Fruit fly (Drosophila melanogaster) whole organism, embryonic: ENCODE results near the gene CG42728.
A peak's percentile ranks its signal among the peaks of the same experiment; 100 is the strongest.

ENCODE experiments used
- B-H1 ChIP-seq: fragments of 200-800 bp; sonication (Bioruptor generic); IDR thresholded peaks from 3 replicates; pipeline ENCODE4 v1.3.6; 2022; ENCODE audit warnings: missing biosample characterization, missing genetic modification characterization
- Bgb ChIP-seq: fragments of 200-800 bp; sonication (Bioruptor generic); IDR thresholded peaks from 2 replicates; pipeline ENCODE4 v1.3.6; 2022; ENCODE audit warnings: missing biosample characterization, missing genetic modification characterization; ENCODE audit not compliant: partially characterized antibody
- Bteb2 ChIP-seq: fragments of 200-800 bp; sonication (Bioruptor generic); optimal IDR thresholded peaks from 2 replicates; lab custom pipeline; 2016; ENCODE audit warnings: missing biosample characterization, missing genetic modification characterization
- CG10565 ChIP-seq: fragments of 200-800 bp; sonication (Bioruptor generic); optimal IDR thresholded peaks from 3 replicates; lab custom pipeline; 2016; ENCODE audit warnings: missing biosample characterization, mild to moderate bottlenecking, missing genetic modification characterization
- CG11247 ChIP-seq: fragments of 200-800 bp; sonication (Bioruptor generic); IDR thresholded peaks from 2 replicates; pipeline ENCODE4 v1.3.6; 2022; ENCODE audit warnings: missing biosample characterization, missing genetic modification characterization
- CG11456 ChIP-seq: fragments of 200-800 bp; sonication (Bioruptor generic); IDR thresholded peaks from 3 replicates; pipeline ENCODE4 v1.3.6; 2022; ENCODE audit warnings: missing biosample characterization, missing genetic modification characterization
- CG11696 ChIP-seq: fragments of 200-800 bp; sonication (Bioruptor generic); IDR thresholded peaks from 2 replicates; pipeline ENCODE4 v1.3.6; 2022; ENCODE audit warnings: missing biosample characterization, missing genetic modification characterization
- CG12071 ChIP-seq: fragments of 200-800 bp; sonication (Bioruptor generic); optimal IDR thresholded peaks from 3 replicates; lab custom pipeline; 2018; ENCODE audit warnings: missing biosample characterization, mild to moderate bottlenecking, missing genetic modification characterization
- CG12659 ChIP-seq: fragments of 200-800 bp; sonication (Bioruptor generic); optimal IDR thresholded peaks from 3 replicates; lab custom pipeline; 2017; ENCODE audit warnings: mild to moderate bottlenecking, missing biosample characterization, missing genetic modification reagents, missing genetic modification characterization
- CG13775 ChIP-seq: fragments of 200-800 bp; sonication (Bioruptor generic); optimal IDR thresholded peaks from 3 replicates; lab custom pipeline; 2017; ENCODE audit warnings: missing biosample characterization, mild to moderate bottlenecking, missing genetic modification characterization
- CG13894 ChIP-seq: fragments of 200-800 bp; sonication (Bioruptor generic); optimal IDR thresholded peaks from 3 replicates; lab custom pipeline; 2018; ENCODE audit warnings: missing biosample characterization, mild to moderate bottlenecking, missing genetic modification characterization, moderate library complexity
- CG14014 ChIP-seq: fragments of 200-800 bp; sonication (Bioruptor generic); IDR thresholded peaks from 2 replicates; pipeline ENCODE4 v1.3.6; 2022; ENCODE audit warnings: missing biosample characterization, missing genetic modification characterization
- CG14965 ChIP-seq: fragments of 200-800 bp; sonication (Bioruptor generic); optimal IDR thresholded peaks from 2 replicates; lab custom pipeline; 2016; ENCODE audit warnings: missing biosample characterization, missing genetic modification characterization, borderline replicate concordance
- CG18011 ChIP-seq: fragments of 200-800 bp; sonication (Bioruptor generic); optimal IDR thresholded peaks from 2 replicates; lab custom pipeline; 2017; ENCODE audit warnings: missing biosample characterization, missing genetic modification characterization, mild to moderate bottlenecking, moderate library complexity, missing genotype
- CG30020 ChIP-seq: fragments of 200-800 bp; optimal IDR thresholded peaks from 2 replicates; lab custom pipeline; 2019; ENCODE audit warnings: missing biosample characterization, mild to moderate bottlenecking, missing genetic modification characterization, moderate library complexity
- CG32532 ChIP-seq: fragments of 200-800 bp; sonication (Bioruptor generic); IDR thresholded peaks from 2 replicates; pipeline ENCODE4 v1.3.6; 2022; ENCODE audit warnings: missing biosample characterization, missing genetic modification characterization
- CG3726 ChIP-seq: fragments of 200-800 bp; sonication (Bioruptor generic); IDR thresholded peaks from 3 replicates; pipeline ENCODE4, ENCODE4 v1.3.6; 2022; ENCODE audit warnings: missing biosample characterization, missing genetic modification characterization
- CG4424 ChIP-seq: fragments of 200-800 bp; sonication (Bioruptor generic); optimal IDR thresholded peaks from 3 replicates; lab custom pipeline; 2016; ENCODE audit warnings: missing biosample characterization, missing genetic modification characterization
- CG6689 ChIP-seq: fragments of 200-800 bp; sonication (Bioruptor generic); IDR thresholded peaks from 2 replicates; pipeline ENCODE4 v1.3.6; 2022; ENCODE audit warnings: missing biosample characterization, missing genetic modification characterization
- CG6854 ChIP-seq: fragments of 200-800 bp; sonication (Bioruptor generic); optimal IDR thresholded peaks from 3 replicates; lab custom pipeline; 2017; ENCODE audit warnings: missing biosample characterization, mild to moderate bottlenecking, missing genetic modification characterization
- CG7839 ChIP-seq: fragments of 200-800 bp; sonication (Bioruptor generic); optimal IDR thresholded peaks from 3 replicates; lab custom pipeline; 2018; ENCODE audit warnings: missing biosample characterization, mild to moderate bottlenecking, missing genetic modification characterization, moderate library complexity
- CG8944 ChIP-seq: fragments of 200-800 bp; sonication (Bioruptor generic); optimal IDR thresholded peaks from 3 replicates; lab custom pipeline; 2016; ENCODE audit warnings: missing biosample characterization, missing genetic modification characterization
- CG9215 ChIP-seq: fragments of 200-800 bp; sonication (Bioruptor generic); IDR thresholded peaks from 2 replicates; pipeline ENCODE4 v1.3.6; 2022; ENCODE audit warnings: missing biosample characterization, missing genetic modification characterization
- ERR ChIP-seq: fragments of 200-800 bp; sonication (Bioruptor generic); optimal IDR thresholded peaks from 2 replicates; lab custom pipeline; 2016; ENCODE audit warnings: missing biosample characterization, missing genetic modification characterization
- Ets65A ChIP-seq: fragments of 200-800 bp; sonication (Bioruptor generic); peaks from one replicate; lab custom pipeline; 2016; ENCODE audit warnings: missing biosample characterization, missing genetic modification characterization
- Fer2 ChIP-seq: fragments of 200-800 bp; sonication (Bioruptor generic); optimal IDR thresholded peaks from 2 replicates; lab custom pipeline; 2018; ENCODE audit warnings: missing biosample characterization, mild to moderate bottlenecking, missing genetic modification characterization, moderate library complexity
- Hr51 ChIP-seq, 2 experiments: fragments of 200-800 bp; sonication (Bioruptor generic); optimal IDR thresholded peaks; 2 replicates in 1 of 2; 3 replicates in 1 of 2; lab custom pipeline; 2016 to 2018; ENCODE audit warnings: missing biosample characterization in 2 of 2, missing genetic modification characterization in 2 of 2, mild to moderate bottlenecking in 1 of 2, moderate library complexity in 1 of 2
- NFAT ChIP-seq: fragments of 200-800 bp; sonication (Bioruptor generic); IDR thresholded peaks from 2 replicates; pipeline ENCODE4 v1.3.6; 2022; ENCODE audit warnings: missing biosample characterization, missing genetic modification characterization
- Xbp1 ChIP-seq: fragments of 200-800 bp; sonication (Bioruptor generic); optimal IDR thresholded peaks from 3 replicates; lab custom pipeline; 2016; ENCODE audit warnings: missing biosample characterization, mild to moderate bottlenecking, missing genetic modification characterization
- ab ChIP-seq: fragments of 200-800 bp; sonication (Bioruptor generic); optimal IDR thresholded peaks from 2 replicates; lab custom pipeline; 2016; ENCODE audit warnings: missing biosample characterization, missing genetic modification characterization
- al ChIP-seq: fragments of 200-800 bp; sonication (Bioruptor generic); IDR thresholded peaks from 2 replicates; pipeline ENCODE4 v1.3.6; 2022; ENCODE audit warnings: missing biosample characterization, missing genetic modification characterization
- btn ChIP-seq: fragments of 200-800 bp; sonication (Bioruptor generic); optimal IDR thresholded peaks from 2 replicates; lab custom pipeline; 2016; ENCODE audit warnings: missing biosample characterization, missing genetic modification characterization
- cato ChIP-seq: fragments of 200-800 bp; sonication (Bioruptor generic); optimal IDR thresholded peaks from 2 replicates; lab custom pipeline; 2016; ENCODE audit warnings: missing biosample characterization, missing genetic modification characterization, borderline replicate concordance
- da ChIP-seq: fragments of 200-800 bp; sonication (Bioruptor generic); optimal IDR thresholded peaks from 2 replicates; lab custom pipeline; 2016; ENCODE audit warnings: missing biosample characterization, missing genetic modification characterization
- fd102C ChIP-seq: fragments of 200-800 bp; sonication (Bioruptor generic); optimal IDR thresholded peaks from 2 replicates; lab custom pipeline; 2018; ENCODE audit warnings: missing biosample characterization, mild to moderate bottlenecking, missing genetic modification characterization, moderate library complexity
- gem ChIP-seq: fragments of 200-800 bp; sonication (Bioruptor generic); optimal IDR thresholded peaks from 2 replicates; lab custom pipeline; 2019; ENCODE audit warnings: missing biosample characterization, mild to moderate bottlenecking, missing genetic modification characterization, moderate library complexity
- gsb ChIP-seq: fragments of 200-800 bp; sonication (Bioruptor generic); IDR thresholded peaks from 2 replicates; pipeline ENCODE4 v1.3.6; 2022; ENCODE audit warnings: missing biosample characterization, missing genetic modification characterization
- hkb ChIP-seq, 2 experiments: fragments of 200-800 bp in 1 of 2; fragments of >200 bp in 1 of 2; sonication (Bioruptor generic) in 1 of 2; IDR thresholded peaks in 1 of 2; optimal IDR thresholded peaks in 1 of 2; 2 replicates each; pipeline versions ENCODE4 v1.3.6 to Lab custom; 2017 to 2022; ENCODE audit warnings: missing biosample characterization in 1 of 2, missing genetic modification characterization in 1 of 2
- jing ChIP-seq: fragments of 200-800 bp; sonication (Bioruptor generic); optimal IDR thresholded peaks from 2 replicates; lab custom pipeline; 2018; ENCODE audit warnings: missing biosample characterization, mild to moderate bottlenecking, missing genetic modification characterization
- lola ChIP-seq, 3 experiments: fragments of >200 bp in 2 of 3; fragments of 200-800 bp in 1 of 3; sonication (Bioruptor generic) in 1 of 3; optimal IDR thresholded peaks; 2 replicates each; lab custom pipeline; 2017 to 2019; ENCODE audit warnings: missing biosample characterization in 3 of 3, missing genetic modification characterization in 3 of 3, mild to moderate bottlenecking in 1 of 3, moderate library complexity in 1 of 3
- oc ChIP-seq: fragments of 200-800 bp; sonication (Bioruptor generic); optimal IDR thresholded peaks from 2 replicates; lab custom pipeline; 2018; ENCODE audit warnings: missing biosample characterization, mild to moderate bottlenecking, missing genetic modification characterization, moderate library complexity
- ranshi ChIP-seq: fragments of 200-800 bp; sonication (Bioruptor generic); IDR thresholded peaks from 2 replicates; pipeline ENCODE4 v1.3.6; 2022; ENCODE audit warnings: missing biosample characterization, missing genetic modification characterization
- salm ChIP-seq: fragments of 200-800 bp; sonication (Bioruptor generic); optimal IDR thresholded peaks from 2 replicates; lab custom pipeline; 2018; ENCODE audit warnings: missing biosample characterization, mild to moderate bottlenecking, missing genetic modification characterization
- sens-2 ChIP-seq: fragments of 200-800 bp; sonication (Bioruptor generic); IDR thresholded peaks from 2 replicates; pipeline ENCODE4 v1.3.6; 2022; ENCODE audit warnings: missing biosample characterization, missing genetic modification characterization
- sima ChIP-seq: fragments of 200-800 bp; sonication (Bioruptor generic); optimal IDR thresholded peaks from 2 replicates; lab custom pipeline; 2016; ENCODE audit warnings: missing biosample characterization, missing genetic modification characterization
- sisA ChIP-seq: fragments of 200-800 bp; sonication (Bioruptor generic); IDR thresholded peaks from 2 replicates; pipeline ENCODE4 v1.3.6; 2022; ENCODE audit warnings: missing biosample characterization, missing genetic modification characterization
- trh ChIP-seq: fragments of 200-800 bp; sonication (Bioruptor generic); optimal IDR thresholded peaks from 2 replicates; lab custom pipeline; 2016; ENCODE audit warnings: missing biosample characterization, missing genetic modification characterization
- tup ChIP-seq: fragments of 200-800 bp; sonication (Bioruptor generic); optimal IDR thresholded peaks from 2 replicates; lab custom pipeline; 2016; ENCODE audit warnings: missing biosample characterization, mild to moderate bottlenecking, missing genetic modification characterization, moderate library complexity
- wor ChIP-seq: fragments of 200-800 bp; sonication (Bioruptor generic); IDR thresholded peaks from 2 replicates; pipeline ENCODE4 v1.3.6; 2022; ENCODE audit warnings: missing biosample characterization, missing genetic modification characterization
- zfh1 ChIP-seq: fragments of 200-800 bp; sonication (Bioruptor generic); IDR thresholded peaks from 3 replicates; pipeline ENCODE4 v1.3.6; 2022; ENCODE audit warnings: missing biosample characterization, missing genetic modification characterization

The CG42728 gene

dm6 chr3L:15566484-15566955 is 38.5 kb upstream of the CG42728 start (continued):
- TF ChIP-seq Hr51 (GFP tag; optimal IDR thresholded peaks at IDR 0.05; lab: Kevin White, UChicago) (peak in 1 of 2 experiments; percentile 63), sisA (GFP tag; lab: Robert Waterston, UW) (no peak), CG30020 (tag; lab: Kevin White, UChicago) (no peak), wor (GFP tag; lab: Robert Waterston, UW) (no peak), ranshi (GFP tag; lab: Robert Waterston, UW) (peak; percentile 41; the same call in 1 of the 2 replicates), gem (tag; lab: Kevin White, UChicago) (no peak), CG8944 (GFP tag; lab: Kevin White, UChicago) (no peak), salm (peak; percentile 53), CG11456 (GFP tag; lab: Robert Waterston, UW) (0 out of 3 replicates have a peak, but pooled peaks have one; percentile 67), CG14965 (GFP tag; lab: Kevin White, UChicago) (no peak), sens-2 (GFP tag; lab: Robert Waterston, UW) (no peak), NFAT (GFP tag; lab: Robert Waterston, UW) (peak; percentile 32; the same call in 1 of the 2 replicates), CG11247 (GFP tag; lab: Robert Waterston, UW) (peak; percentile 53), da (GFP tag; lab: Kevin White, UChicago) (peak; percentile 62), CG7839 (no peak), CG9215 (GFP tag; lab: Robert Waterston, UW) (no peak), CG32532 (GFP tag; lab: Robert Waterston, UW) (no peak; the same call in 1 of the 2 replicates), Ets65A (GFP tag; lab: Kevin White, UChicago) (peak; percentile 29), CG11696 (peak; percentile 52; the same call in 1 of the 2 replicates), CG10565 (GFP tag; lab: Kevin White, UChicago) (no peak), CG4424 (GFP tag; lab: Kevin White, UChicago) (no peak), Fer2 (tag; lab: Kevin White, UChicago) (peak; percentile 59), sima (no peak), CG18011 (GFP tag; lab: Kevin White, UChicago) (peak; percentile 48), ERR (GFP tag; lab: Kevin White, UChicago) (peak; percentile 7), btn (peak; percentile 55), CG14014 (GFP tag; lab: Robert Waterston, UW) (peak; percentile 75; the same call in 1 of the 2 replicates), CG12659 (GFP tag; lab: Kevin White, UChicago) (peak; percentile 41), fd102C (GFP tag; lab: Kevin White, UChicago) (no peak), oc (no peak), trh (GFP tag; lab: Kevin White, UChicago) (no peak), zfh1 (GFP tag; lab: Robert Waterston, UW) (peak; percentile 65; the same call in 2 of the 3 replicates), Xbp1 (GFP tag; lab: Kevin White, UChicago) (peak; percentile 8), hkb (optimal IDR thresholded peaks at IDR 0.05; lab: Kevin White, UChicago) (no peak), hkb (GFP tag; IDR thresholded peaks at IDR 0.05; lab: Robert Waterston, UW) (peak; percentile 59), B-H1 (GFP tag; lab: Robert Waterston, UW) (no peak; the same call in 2 of the 3 replicates), CG3726 (GFP tag; lab: Robert Waterston, UW) (no peak), Bgb (no peak), al (GFP tag; lab: Robert Waterston, UW) (no peak), Bteb2 (GFP tag; lab: Kevin White, UChicago) (peak; percentile 8), tup (no peak), ab (GFP tag; lab: Kevin White, UChicago) (peak; percentile 8), cato (GFP tag; lab: Kevin White, UChicago) (no peak), CG6689 (GFP tag; lab: Robert Waterston, UW) (peak; percentile 44; the same call in 1 of the 2 replicates), CG13775 (GFP tag; lab: Kevin White, UChicago) (peak; percentile 42), gsb (GFP tag; lab: Robert Waterston, UW) (peak; percentile 65; the same call in 1 of the 2 replicates), CG6854 (GFP tag; lab: Kevin White, UChicago) (peak; percentile 73), jing (GFP tag; lab: Kevin White, UChicago) (no peak), CG13894 (tag; lab: Kevin White, UChicago) (no peak), CG12071 (GFP tag; lab: Kevin White, UChicago) (peak; percentile 89), lola (GFP tag; optimal IDR thresholded peaks at IDR 0.05; lab: Kevin White, UChicago) (peak in 1 of 3 experiments; percentile 59)
